Worm (Caenorhabditis elegans) whole organism, mixed stage, embryonic: Measurements from ENCODE around the gene F11D11.21.
"Not testable (repeated sequence)": the region's sequence is repeated elsewhere in the genome, so short reads cannot be mapped to it uniquely, and the experiment has no call there.

Source experiments
- M03D4.4 ChIP-seq: sonication (generic microtip); optimal IDR thresholded peaks from 2 replicates; lab custom pipeline; 2017; ENCODE audit warnings: mild to moderate bottlenecking, missing genetic modification characterization, missing compliant biosample characterization
- bed-3 ChIP-seq: fragments of 200-800 bp; sonication (Bioruptor generic); optimal IDR thresholded peaks from 3 replicates; lab custom pipeline; 2018; ENCODE audit warnings: mild to moderate bottlenecking, missing genetic modification characterization, moderate library complexity, missing compliant biosample characterization
- blmp-1 ChIP-seq: fragments of 150-350 bp; optimal IDR thresholded peaks from 2 replicates; lab custom pipeline; 2014; ENCODE audit warnings: missing biosample characterization, missing genetic modification characterization
- ceh-43 ChIP-seq: fragments of 200-800 bp; sonication (Bioruptor generic); optimal IDR thresholded peaks from 2 replicates; lab custom pipeline; 2018; ENCODE audit warnings: mild to moderate bottlenecking, missing genetic modification characterization, moderate library complexity, missing compliant biosample characterization
- ceh-83 ChIP-seq: fragments of 200-800 bp; sonication (Bioruptor generic); optimal IDR thresholded peaks from 2 replicates; lab custom pipeline; 2018; ENCODE audit warnings: mild to moderate bottlenecking, missing genetic modification characterization, missing compliant biosample characterization
- drap-1 ChIP-seq: fragments of 200-800 bp; sonication (Bioruptor generic); optimal IDR thresholded peaks from 3 replicates; lab custom pipeline; 2018; ENCODE audit warnings: mild to moderate bottlenecking, missing genetic modification characterization, missing compliant biosample characterization
- elt-1 ChIP-seq: sonication (generic microtip); optimal IDR thresholded peaks from 2 replicates; lab custom pipeline; 2017; ENCODE audit warnings: missing genetic modification characterization, mild to moderate bottlenecking, missing compliant biosample characterization, antibody characterized with exemption, moderate library complexity, borderline replicate concordance; ENCODE audit not compliant: insufficient read depth
- elt-3 ChIP-seq: fragments of 150-350 bp; optimal IDR thresholded peaks from 2 replicates; lab custom pipeline; 2014; ENCODE audit warnings: missing biosample characterization, missing genetic modification characterization
- lin-13 ChIP-seq: fragments of 150-350 bp; optimal IDR thresholded peaks from 2 replicates; lab custom pipeline; 2014; ENCODE audit warnings: missing biosample characterization, missing genetic modification characterization
- lsy-2 ChIP-seq: fragments of 150-350 bp; optimal IDR thresholded peaks from 2 replicates; lab custom pipeline; 2014; ENCODE audit warnings: missing biosample characterization, missing genetic modification characterization
- mab-5 ChIP-seq: fragments of 150-350 bp; optimal IDR thresholded peaks from 2 replicates; lab custom pipeline; 2014; ENCODE audit warnings: missing biosample characterization, missing genetic modification characterization
- mls-2 ChIP-seq: sonication (generic microtip); optimal IDR thresholded peaks from 2 replicates; lab custom pipeline; 2016; ENCODE audit warnings: mild to moderate bottlenecking, missing genetic modification characterization, moderate library complexity, missing compliant biosample characterization
- nhr-2 ChIP-seq: fragments of 150-350 bp; optimal IDR thresholded peaks from 2 replicates; lab custom pipeline; 2014; ENCODE audit warnings: missing biosample characterization, missing genetic modification characterization
- nhr-237 ChIP-seq: fragments of 150-350 bp; optimal IDR thresholded peaks from 2 replicates; lab custom pipeline; 2014; ENCODE audit warnings: missing biosample characterization, missing genetic modification characterization
- nhr-28 ChIP-seq: fragments of 150-350 bp; optimal IDR thresholded peaks from 2 replicates; lab custom pipeline; 2014; ENCODE audit warnings: missing biosample characterization, missing genetic modification characterization
- nhr-76 ChIP-seq: sonication (generic microtip); optimal IDR thresholded peaks from 2 replicates; lab custom pipeline; 2017; ENCODE audit warnings: missing biosample characterization, missing genetic modification characterization
- pha-4 ChIP-seq: fragments of 150-350 bp; optimal IDR thresholded peaks from 2 replicates; lab custom pipeline; 2018; ENCODE audit warnings: missing biosample characterization, missing genetic modification reagents, missing genetic modification characterization
- sem-2 ChIP-seq: fragments of 200-800 bp; sonication (Bioruptor generic); optimal IDR thresholded peaks from 2 replicates; lab custom pipeline; 2018; ENCODE audit warnings: mild to moderate bottlenecking, missing genetic modification characterization, missing compliant biosample characterization
- snpc-4 ChIP-seq: fragments of 150-350 bp; optimal IDR thresholded peaks from 2 replicates; lab custom pipeline; 2014; ENCODE audit warnings: missing biosample characterization, missing genetic modification characterization
- sptf-1 ChIP-seq: sonication (generic microtip); optimal IDR thresholded peaks from 2 replicates; lab custom pipeline; 2017; ENCODE audit warnings: mild to moderate bottlenecking, missing genetic modification characterization, moderate library complexity, missing compliant biosample characterization
- tbx-8 ChIP-seq: fragments of 200-800 bp; sonication (Bioruptor generic); optimal IDR thresholded peaks from 2 replicates; lab custom pipeline; 2018; ENCODE audit warnings: mild to moderate bottlenecking, missing genetic modification characterization, moderate library complexity, missing compliant biosample characterization
- unc-120 ChIP-seq: sonication (generic microtip); optimal IDR thresholded peaks from 2 replicates; lab custom pipeline; 2017; ENCODE audit warnings: missing genetic modification characterization, missing compliant biosample characterization; ENCODE audit not compliant: poor library complexity, severe bottlenecking
- unc-39 ChIP-seq: fragments of 150-350 bp; optimal IDR thresholded peaks from 2 replicates; lab custom pipeline; 2014; ENCODE audit warnings: missing biosample characterization, missing genetic modification characterization
- zip-8 ChIP-seq: fragments of 150-350 bp; optimal IDR thresholded peaks from 2 replicates; lab custom pipeline; 2014; ENCODE audit warnings: missing biosample characterization, missing genetic modification characterization
- ztf-11 ChIP-seq: fragments of 150-350 bp; optimal IDR thresholded peaks from 2 replicates; lab custom pipeline; 2014; ENCODE audit warnings: missing biosample characterization, missing genetic modification characterization

Gene F11D11.21

ce11 chrV:18771390-18771789 is 21.0 kb upstream of the F11D11.21 start, which contains the start of gene clec-256:
clec-256 (plus strand) TSS chrV:18771690.
- TF ChIP-seq drap-1 (GFP tag; lab: Kevin White, UChicago) (no peak), bed-3 (GFP tag; lab: Kevin White, UChicago) (no peak), snpc-4 (tag; lab: Kevin White, UChicago) (no peak), nhr-28 (tag; lab: Kevin White, UChicago) (no peak), unc-120 (no peak)

- no peak for TF ChIP-seq mls-2 (tag; lab: Kevin White, UChicago)
- no peak for TF ChIP-seq sptf-1
- no peak for TF ChIP-seq M03D4.4 (tag; lab: Kevin White, UChicago)
- no peak for TF ChIP-seq elt-1 (tag; lab: Kevin White, UChicago)
- no peak for TF ChIP-seq elt-3 (tag; lab: Kevin White, UChicago)
- TF ChIP-seq nhr-2 (tag; lab: Kevin White, UChicago), result no peak
- no peak for TF ChIP-seq mab-5 (tag; lab: Kevin White, UChicago)
- no peak for TF ChIP-seq lsy-2
- no peak for TF ChIP-seq sem-2 (GFP tag; lab: Kevin White, UChicago)
- no peak for TF ChIP-seq bed-3 (GFP tag; lab: Kevin White, UChicago)
- no peak for TF ChIP-seq drap-1 (GFP tag; lab: Kevin White, UChicago)
- TF ChIP-seq lin-13 (tag; lab: Kevin White, UChicago), result no peak
- no peak for TF ChIP-seq tbx-8 (GFP tag; lab: Kevin White, UChicago)
- TF ChIP-seq ceh-43 (GFP tag; lab: Kevin White, UChicago), result no peak
- no peak for TF ChIP-seq nhr-76
- TF ChIP-seq pha-4 (tag; lab: Kevin White, UChicago), result no peak
- TF ChIP-seq, all 35 proteins: peak for 0
These were observed 20.3 kb upstream of the F11D11.21 start, which contains the start of gene clec-255 for ce11 chrV:18770623-18771022. clec-255 (minus strand) TSS chrV:18770723.

- no peak for TF ChIP-seq M03D4.4 (tag; lab: Kevin White, UChicago)
- TF ChIP-seq unc-120, result no peak
- no peak for TF ChIP-seq ceh-83
- no peak for TF ChIP-seq sem-2 (GFP tag; lab: Kevin White, UChicago)
- TF ChIP-seq lsy-2, result no peak
- TF ChIP-seq, all 35 proteins: peak for 0
These were observed 19.6 kb upstream of the F11D11.21 start for ce11 chrV:18769902-18770301.

- not testable (repeated sequence) for TF ChIP-seq unc-39 (tag; lab: Kevin White, UChicago); zip-8 (tag; lab: Kevin White, UChicago); blmp-1
- TF ChIP-seq, all 35 proteins: peak for 0; not testable (repeated sequence) for 35
These were observed 11.7 kb upstream of the F11D11.21 start, which contains the start of gene F11D11.22 for ce11 chrV:18762044-18762443. F11D11.22 (plus strand) TSS chrV:18762344.

ce11 chrV:18761078-18761477 is 10.7 kb upstream of the F11D11.21 start, which contains the start of gene F11D11.4:
F11D11.4 (plus strand) TSS chrV:18761378.
- TF ChIP-seq nhr-28 (tag; lab: Kevin White, UChicago), result no peak
- no peak for TF ChIP-seq unc-120
- no peak for TF ChIP-seq pha-4 (tag; lab: Kevin White, UChicago)
- no peak for TF ChIP-seq ztf-11 (tag; lab: Kevin White, UChicago)
- TF ChIP-seq bed-3 (GFP tag; lab: Kevin White, UChicago), result no peak
- TF ChIP-seq sem-2 (GFP tag; lab: Kevin White, UChicago), result no peak
- no peak for TF ChIP-seq ceh-43 (GFP tag; lab: Kevin White, UChicago)
- TF ChIP-seq nhr-237 (tag; lab: Kevin White, UChicago), result no peak
- TF ChIP-seq, all 35 proteins: peak for 0

- TF ChIP-seq ceh-43 (GFP tag; lab: Kevin White, UChicago), result no peak
- no peak for TF ChIP-seq M03D4.4 (tag; lab: Kevin White, UChicago)
- no peak for TF ChIP-seq unc-120
These were observed 9.8 kb upstream of the F11D11.21 start, which contains the start of gene F11D11.3 for ce11 chrV:18760174-18760573. F11D11.3 (minus strand) TSS chrV:18760274.

ce11 chrV:18754328-18754727 is 4.0 kb upstream of the F11D11.21 start, which contains the start of gene clec-254:
clec-254 (minus strand) TSS chrV:18754428.
- not testable (repeated sequence) for TF ChIP-seq elt-3 (tag; lab: Kevin White, UChicago); ztf-11 (tag; lab: Kevin White, UChicago); blmp-1
